Worm (Caenorhabditis elegans) whole organism, young adult: ENCODE data around the gene B0001.8.
"Not testable (repeated sequence)": the region's sequence is repeated elsewhere in the genome, so short reads cannot be mapped to it uniquely, and the experiment has no call there.

Experiments
- B0035.1 ChIP-seq: sonication (generic microtip); optimal IDR thresholded peaks from 2 replicates; lab custom pipeline; 2016; ENCODE audit warnings: missing genetic modification characterization, mild to moderate bottlenecking, missing compliant biosample characterization, missing genotype, missing genetic modification reagents
- B0336.3 ChIP-seq: fragments of 200-800 bp; sonication (Bioruptor generic); IDR thresholded peaks from 2 replicates; pipeline ENCODE4 v1.3.6; 2022; ENCODE audit warnings: missing genetic modification characterization, missing compliant biosample characterization
- ama-1 ChIP-seq, 3 experiments: fragments of 150-350 bp in 1 of 3; sonication (generic microtip) in 2 of 3; optimal IDR thresholded peaks; 2 replicates each; lab custom pipeline; 2014 to 2018; ENCODE audit warnings: missing biosample characterization in 2 of 3, missing genetic modification characterization in 2 of 3, missing genetic modification reagents in 2 of 3
- ceh-79 ChIP-seq: sonication (generic microtip); optimal IDR thresholded peaks from 2 replicates; lab custom pipeline; 2017; ENCODE audit warnings: mild to moderate bottlenecking, missing genetic modification characterization, missing compliant biosample characterization
- ceh-91 ChIP-seq: fragments of 200-800 bp; sonication (Bioruptor generic); IDR thresholded peaks from 2 replicates; pipeline ENCODE4 v1.3.6; 2022; ENCODE audit warnings: missing genetic modification reagents, missing genetic modification characterization, missing compliant biosample characterization
- dpl-1 ChIP-seq: fragments of 150-350 bp; optimal IDR thresholded peaks from 2 replicates; lab custom pipeline; 2014; ENCODE audit warnings: missing biosample characterization, missing genetic modification reagents, missing genetic modification characterization
- pha-4 ChIP-seq: fragments of 150-350 bp; sonication (generic microtip); optimal IDR thresholded peaks from 2 replicates; lab custom pipeline; 2014; ENCODE audit warnings: missing biosample characterization, missing genetic modification reagents, missing genetic modification characterization
- rpc-1 ChIP-seq, 2 experiments: fragments of 150-350 bp in 1 of 2; sonication (generic microtip) in 1 of 2; optimal IDR thresholded peaks; 2 replicates each; lab custom pipeline; 2014 to 2018; ENCODE audit warnings: missing biosample characterization in 1 of 2, missing genetic modification characterization in 1 of 2, missing genetic modification reagents in 1 of 2, missing genotype in 1 of 2
- sdz-38 ChIP-seq: sonication (generic microtip); optimal IDR thresholded peaks from 2 replicates; lab custom pipeline; 2016; ENCODE audit warnings: missing genotype, missing genetic modification characterization, missing compliant biosample characterization
- zfh-2 ChIP-seq: fragments of 200-800 bp; sonication (Bioruptor generic); conservative IDR thresholded peaks from 2 replicates; pipeline ENCODE4 v1.3.6; 2022; ENCODE audit warnings: missing genetic modification reagents, missing genetic modification characterization, missing compliant biosample characterization
- ztf-6 ChIP-seq: fragments of 200-800 bp; sonication (Bioruptor generic); IDR thresholded peaks from 2 replicates; pipeline ENCODE4 v1.3.6; 2022; ENCODE audit warnings: missing genetic modification reagents, missing genetic modification characterization, missing compliant biosample characterization

ce11 chrIV:12170396-12170795 is 29.5 kb upstream of the B0001.8 start:
- not testable (repeated sequence) for TF ChIP-seq ztf-6 (GFP tag; lab: Robert Waterston, UW); zfh-2 (GFP tag; lab: Robert Waterston, UW); dpl-1 (GFP tag; lab: Kevin White, UChicago); ceh-79 (tag; lab: Kevin White, UChicago); pha-4 (tag; lab: Kevin White, UChicago); B0035.1 (tag; lab: Kevin White, UChicago); B0336.3 (GFP tag; lab: Robert Waterston, UW); sdz-38 (tag; lab: Kevin White, UChicago); ceh-91; rpc-1 (optimal IDR thresholded peaks at IDR 0.05; lab: Kevin White, UChicago); rpc-1 (tag; optimal IDR thresholded peaks at IDR 0.05; lab: Kevin White, UChicago); ama-1 (optimal IDR thresholded peaks at IDR 0.05; lab: Kevin White, UChicago); ama-1 (GFP tag; optimal IDR thresholded peaks at IDR 0.05; lab: Kevin White, UChicago)
